Worm (Caenorhabditis elegans) whole organism, midembryonic: ENCODE measurements around the gene Y53F4B.23.

ENCODE experiments used
- T22C8.4 ChIP-seq: fragments of 200-800 bp; sonication (Bioruptor generic); IDR thresholded peaks from 2 replicates; pipeline ENCODE4 v1.3.6; 2022; ENCODE audit warnings: missing genetic modification characterization, missing compliant biosample characterization
- cog-1 ChIP-seq: sonication (generic microtip); optimal IDR thresholded peaks from 2 replicates; lab custom pipeline; 2016; ENCODE audit warnings: missing genetic modification characterization, missing compliant biosample characterization
- flt-1 ChIP-seq: fragments of 200-800 bp; sonication (Bioruptor generic); IDR thresholded peaks from 2 replicates; pipeline ENCODE4 v1.3.6; 2022; ENCODE audit warnings: missing genetic modification characterization, missing compliant biosample characterization
- klf-2 ChIP-seq: fragments of 200-800 bp; sonication (Bioruptor generic); conservative IDR thresholded peaks from 2 replicates; pipeline ENCODE4 v1.3.6; 2022; ENCODE audit warnings: missing genetic modification reagents, missing genetic modification characterization, missing compliant biosample characterization
- med-1 ChIP-seq: sonication (generic microtip); optimal IDR thresholded peaks from 2 replicates; lab custom pipeline; 2017; ENCODE audit warnings: missing genetic modification characterization, mild to moderate bottlenecking, missing compliant biosample characterization, antibody characterized with exemption, missing genetic modification reagents; ENCODE audit not compliant: insufficient read depth
- ref-1 ChIP-seq: fragments of 200-800 bp; sonication (Bioruptor generic); conservative IDR thresholded peaks from 2 replicates; pipeline ENCODE4 v1.3.6; 2022; ENCODE audit warnings: missing genetic modification reagents, missing genetic modification characterization, missing compliant biosample characterization
- tab-1 ChIP-seq: fragments of 200-800 bp; sonication (Bioruptor generic); IDR thresholded peaks from 2 replicates; pipeline ENCODE4 v1.3.6; 2022; ENCODE audit warnings: missing genetic modification characterization, missing compliant biosample characterization
- ztf-29 ChIP-seq: fragments of 200-800 bp; sonication (Bioruptor generic); IDR thresholded peaks from 2 replicates; pipeline ENCODE4 v1.3.6; 2022; ENCODE audit warnings: missing genetic modification reagents, missing genetic modification characterization, missing compliant biosample characterization

DNA sequence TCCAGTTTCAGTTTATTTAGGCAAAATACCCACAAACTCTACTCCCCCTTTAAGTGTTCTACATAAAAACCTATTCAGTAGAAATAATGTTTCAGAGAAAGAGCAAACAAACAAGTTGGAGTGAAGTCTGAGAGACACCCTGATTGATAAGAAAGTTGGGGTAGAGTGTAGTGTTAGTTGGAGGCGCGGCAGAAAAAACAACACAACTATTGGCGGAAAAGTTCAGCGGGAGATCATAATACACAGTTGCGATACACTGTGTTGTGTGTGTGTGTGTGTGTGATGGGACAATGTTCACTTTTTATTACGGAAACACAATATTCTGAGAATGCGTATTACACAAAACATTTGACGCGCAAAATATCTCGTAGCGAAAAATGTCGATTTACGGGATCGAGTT, 49.5 kb upstream of the Y53F4B.23 start:
- TF ChIP-seq ztf-29 (GFP tag; lab: Robert Waterston, UW) = no peak
- no peak for TF ChIP-seq T22C8.4 (GFP tag; lab: Robert Waterston, UW)
- TF ChIP-seq flt-1 (GFP tag; lab: Robert Waterston, UW) = no peak
- no peak for TF ChIP-seq cog-1 (tag; lab: Kevin White, UChicago)
- TF ChIP-seq tab-1 (GFP tag; lab: Robert Waterston, UW) = no peak
- no peak for TF ChIP-seq klf-2 (GFP tag; lab: Robert Waterston, UW)
- no peak for TF ChIP-seq med-1 (GFP tag; lab: Kevin White, UChicago)
- TF ChIP-seq ref-1 (GFP tag; lab: Robert Waterston, UW) = no peak
